Fruit fly (Drosophila melanogaster) whole organism, embryonic: ENCODE measurements around the gene Fbp1.

Experiments used
- Adf1 ChIP-seq: fragments of 200-800 bp; sonication (Bioruptor generic); IDR thresholded peaks from 2 replicates; pipeline ENCODE4 v1.3.6; 2022; ENCODE audit warnings: missing biosample characterization, missing genetic modification characterization
- Atf6 ChIP-seq: fragments of 200-800 bp; sonication (Bioruptor generic); IDR thresholded peaks from 2 replicates; pipeline ENCODE4 v1.3.6; 2022; ENCODE audit warnings: missing biosample characterization, missing genetic modification characterization
- CG10147 ChIP-seq: fragments of 200-800 bp; sonication (Bioruptor generic); optimal IDR thresholded peaks from 2 replicates; lab custom pipeline; 2019; ENCODE audit warnings: missing biosample characterization, mild to moderate bottlenecking, missing genetic modification characterization, moderate library complexity
- CG10431 ChIP-seq: fragments of 200-800 bp; sonication (Bioruptor generic); optimal IDR thresholded peaks from 3 replicates; lab custom pipeline; 2018; ENCODE audit warnings: missing biosample characterization, mild to moderate bottlenecking, missing genetic modification characterization
- CG10565 ChIP-seq: fragments of 200-800 bp; sonication (Bioruptor generic); optimal IDR thresholded peaks from 3 replicates; lab custom pipeline; 2016; ENCODE audit warnings: missing biosample characterization, mild to moderate bottlenecking, missing genetic modification characterization
- CG11398 ChIP-seq: fragments of 200-800 bp; sonication (Bioruptor generic); optimal IDR thresholded peaks from 2 replicates; lab custom pipeline; 2016; ENCODE audit warnings: missing biosample characterization, missing genetic modification characterization
- CG11560 ChIP-seq: fragments of 200-800 bp; sonication (Bioruptor generic); IDR thresholded peaks from 3 replicates; pipeline ENCODE4 v1.3.6; 2022; ENCODE audit warnings: missing biosample characterization, missing genetic modification characterization
- CG16813 ChIP-seq: fragments of 200-800 bp; sonication (Bioruptor generic); IDR thresholded peaks from 3 replicates; pipeline ENCODE4 v1.3.6; 2022; ENCODE audit warnings: missing biosample characterization, missing genetic modification characterization; ENCODE audit not compliant: partially characterized antibody
- CG16815 ChIP-seq: fragments of 200-800 bp; sonication (Bioruptor generic); optimal IDR thresholded peaks from 3 replicates; lab custom pipeline; 2017; ENCODE audit warnings: missing biosample characterization, mild to moderate bottlenecking, missing genetic modification characterization
- CG18262 ChIP-seq: fragments of 200-800 bp; optimal IDR thresholded peaks from 3 replicates; lab custom pipeline; 2019; ENCODE audit warnings: missing biosample characterization, mild to moderate bottlenecking, missing genetic modification characterization, moderate library complexity
- CG34224 ChIP-seq: fragments of 200-800 bp; sonication (Bioruptor generic); IDR thresholded peaks from 3 replicates; pipeline ENCODE4 v1.3.6; 2022; ENCODE audit warnings: missing biosample characterization, missing genetic modification characterization; ENCODE audit not compliant: partially characterized antibody
- CG34376 ChIP-seq: fragments of 200-800 bp; sonication (Bioruptor generic); optimal IDR thresholded peaks from 2 replicates; lab custom pipeline; 2018; ENCODE audit warnings: missing biosample characterization, mild to moderate bottlenecking, missing genetic modification characterization
- CG6765 ChIP-seq: fragments of 200-800 bp; sonication (Bioruptor generic); optimal IDR thresholded peaks from 3 replicates; lab custom pipeline; 2017; ENCODE audit warnings: missing biosample characterization, mild to moderate bottlenecking, missing genetic modification characterization
- CG7372 ChIP-seq: fragments of 200-800 bp; sonication (Bioruptor generic); IDR thresholded peaks from 2 replicates; pipeline ENCODE4 v1.3.6; 2022; ENCODE audit warnings: missing biosample characterization, missing genetic modification characterization
- CG7987 ChIP-seq: fragments of 200-800 bp; sonication (Bioruptor generic); optimal IDR thresholded peaks from 2 replicates; lab custom pipeline; 2018; ENCODE audit warnings: missing biosample characterization, mild to moderate bottlenecking, missing genetic modification characterization, moderate library complexity
- CG8765 ChIP-seq: fragments of 200-800 bp; sonication (Bioruptor generic); IDR thresholded peaks from 2 replicates; pipeline ENCODE4 v1.3.6; 2022; ENCODE audit warnings: missing biosample characterization, missing genetic modification characterization
- CTCF ChIP-seq: fragments of 200-800 bp; sonication (Bioruptor generic); optimal IDR thresholded peaks from 2 replicates; lab custom pipeline; 2017; ENCODE audit warnings: missing biosample characterization, mild to moderate bottlenecking, missing genetic modification characterization, moderate library complexity
- Camta ChIP-seq: fragments of 200-800 bp; sonication (Bioruptor generic); optimal IDR thresholded peaks from 2 replicates; lab custom pipeline; 2016; ENCODE audit warnings: missing biosample characterization, missing genetic modification characterization
- Dp ChIP-seq: fragments of 200-800 bp; sonication (Bioruptor generic); optimal IDR thresholded peaks from 2 replicates; lab custom pipeline; 2018; ENCODE audit warnings: missing biosample characterization, mild to moderate bottlenecking, missing genetic modification characterization, moderate library complexity
- Eip74EF ChIP-seq, 2 experiments: fragments of 200-800 bp in 1 of 2; fragments of >200 bp in 1 of 2; sonication (Bioruptor generic) in 1 of 2; optimal IDR thresholded peaks; 2 replicates each; lab custom pipeline; 2017 to 2019; ENCODE audit warnings: missing biosample characterization in 2 of 2, missing genetic modification characterization in 2 of 2, mild to moderate bottlenecking in 1 of 2, moderate library complexity in 1 of 2
- Fer3 ChIP-seq: fragments of 200-800 bp; sonication (Bioruptor generic); optimal IDR thresholded peaks from 2 replicates; lab custom pipeline; 2018; ENCODE audit warnings: missing biosample characterization, mild to moderate bottlenecking, missing genetic modification characterization, moderate library complexity
- Hmr ChIP-seq: fragments of 200-800 bp; sonication (Bioruptor generic); optimal IDR thresholded peaks from 3 replicates; lab custom pipeline; 2017; ENCODE audit warnings: mild to moderate bottlenecking, missing biosample characterization, missing genetic modification reagents, missing genetic modification characterization
- Hr51 ChIP-seq, 2 experiments: fragments of 200-800 bp; sonication (Bioruptor generic); optimal IDR thresholded peaks; 2 replicates in 1 of 2; 3 replicates in 1 of 2; lab custom pipeline; 2016 to 2018; ENCODE audit warnings: missing biosample characterization in 2 of 2, missing genetic modification characterization in 2 of 2, mild to moderate bottlenecking in 1 of 2, moderate library complexity in 1 of 2
- Kr ChIP-seq: fragments of 200-800 bp; sonication (Bioruptor generic); optimal IDR thresholded peaks from 2 replicates; lab custom pipeline; 2017; ENCODE audit warnings: missing biosample characterization, mild to moderate bottlenecking, missing genetic modification characterization
- Lhr ChIP-seq: fragments of 200-800 bp; sonication (Bioruptor generic); optimal IDR thresholded peaks from 3 replicates; lab custom pipeline; 2017; ENCODE audit warnings: mild to moderate bottlenecking, missing biosample characterization, missing genetic modification reagents, missing genetic modification characterization
- Pdp1 ChIP-seq, 2 experiments: fragments of 200-800 bp; sonication (Bioruptor generic); optimal IDR thresholded peaks; 3 replicates each; lab custom pipeline; 2016; ENCODE audit warnings: missing biosample characterization in 2 of 2, missing genetic modification characterization in 2 of 2, mild to moderate bottlenecking in 1 of 2, moderate library complexity in 1 of 2
- Spps ChIP-seq: fragments of 200-800 bp; sonication (Bioruptor generic); optimal IDR thresholded peaks from 2 replicates; lab custom pipeline; 2018; ENCODE audit warnings: missing biosample characterization, mild to moderate bottlenecking, missing genetic modification characterization
- YL-1 ChIP-seq: fragments of 200-800 bp; sonication (Bioruptor generic); optimal IDR thresholded peaks from 3 replicates; lab custom pipeline; 2017; ENCODE audit warnings: missing biosample characterization, mild to moderate bottlenecking, missing genetic modification characterization
- amos ChIP-seq: fragments of 200-800 bp; sonication (Bioruptor generic); IDR thresholded peaks from 2 replicates; pipeline ENCODE4 v1.3.6; 2022; ENCODE audit warnings: missing biosample characterization, missing genetic modification characterization; ENCODE audit not compliant: partially characterized antibody
- bab2 ChIP-seq: fragments of 200-800 bp; sonication (Bioruptor generic); optimal IDR thresholded peaks from 2 replicates; lab custom pipeline; 2016; ENCODE audit warnings: missing biosample characterization, missing genetic modification characterization
- bcd ChIP-seq: fragments of 200-800 bp; sonication (Bioruptor generic); optimal IDR thresholded peaks from 2 replicates; lab custom pipeline; 2017; ENCODE audit warnings: missing biosample characterization, mild to moderate bottlenecking, missing genetic modification characterization
- cato ChIP-seq: fragments of 200-800 bp; sonication (Bioruptor generic); optimal IDR thresholded peaks from 2 replicates; lab custom pipeline; 2016; ENCODE audit warnings: missing biosample characterization, missing genetic modification characterization, borderline replicate concordance
- caup ChIP-seq: fragments of 200-800 bp; sonication (Bioruptor generic); optimal IDR thresholded peaks from 3 replicates; lab custom pipeline; 2017; ENCODE audit warnings: missing biosample characterization, mild to moderate bottlenecking, missing genetic modification characterization, moderate library complexity; ENCODE audit not compliant: severe bottlenecking
- danr ChIP-seq: fragments of 200-800 bp; sonication (Bioruptor generic); IDR thresholded peaks from 2 replicates; pipeline ENCODE4 v1.3.6; 2022; ENCODE audit warnings: missing biosample characterization, missing genetic modification characterization
- dm ChIP-seq: fragments of 200-800 bp; sonication (Bioruptor generic); optimal IDR thresholded peaks from 3 replicates; lab custom pipeline; 2016; ENCODE audit warnings: missing biosample characterization, missing genetic modification characterization
- dmrt11E ChIP-seq: fragments of 200-800 bp; sonication (Bioruptor generic); optimal IDR thresholded peaks from 3 replicates; lab custom pipeline; 2018; ENCODE audit warnings: missing biosample characterization, mild to moderate bottlenecking, missing genetic modification characterization, moderate library complexity
- eve ChIP-seq, 2 experiments: fragments of >200 bp; optimal IDR thresholded peaks; 2 replicates each; lab custom pipeline; 2017; ENCODE audit warnings: missing biosample characterization in 2 of 2, missing genetic modification characterization in 2 of 2
- gce ChIP-seq: fragments of 200-800 bp; sonication (Bioruptor generic); IDR thresholded peaks from 3 replicates; pipeline ENCODE4 v1.3.6; 2022; ENCODE audit warnings: missing biosample characterization, missing genetic modification characterization
- gsb ChIP-seq: fragments of 200-800 bp; sonication (Bioruptor generic); IDR thresholded peaks from 2 replicates; pipeline ENCODE4 v1.3.6; 2022; ENCODE audit warnings: missing biosample characterization, missing genetic modification characterization
- gsb-n ChIP-seq: fragments of 200-800 bp; sonication (Bioruptor generic); optimal IDR thresholded peaks from 3 replicates; lab custom pipeline; 2018; ENCODE audit warnings: missing biosample characterization, mild to moderate bottlenecking, missing genetic modification characterization
- gt ChIP-seq: fragments of 200-800 bp; sonication (Bioruptor generic); IDR thresholded peaks from 2 replicates; pipeline ENCODE4 v1.3.6; 2022; ENCODE audit warnings: missing biosample characterization, missing genetic modification characterization
- lab ChIP-seq: fragments of 200-800 bp; sonication (Bioruptor generic); optimal IDR thresholded peaks from 3 replicates; lab custom pipeline; 2017; ENCODE audit warnings: missing biosample characterization, missing genetic modification characterization, mild to moderate bottlenecking, moderate library complexity, missing genetic modification reagents
- luna ChIP-seq: fragments of 200-800 bp; sonication (Bioruptor generic); optimal IDR thresholded peaks from 2 replicates; lab custom pipeline; 2016; ENCODE audit warnings: missing biosample characterization, missing genetic modification characterization
- odd ChIP-seq: fragments of 200-800 bp; sonication (Bioruptor generic); optimal IDR thresholded peaks from 2 replicates; lab custom pipeline; 2017; ENCODE audit warnings: missing biosample characterization, mild to moderate bottlenecking, missing genetic modification characterization
- run ChIP-seq: fragments of 200-800 bp; sonication (Bioruptor generic); optimal IDR thresholded peaks from 3 replicates; lab custom pipeline; 2018; ENCODE audit warnings: missing biosample characterization, mild to moderate bottlenecking, missing genetic modification characterization
- seq ChIP-seq: fragments of 200-800 bp; sonication (Bioruptor generic); IDR thresholded peaks from 2 replicates; pipeline ENCODE4 v1.3.6; 2022; ENCODE audit warnings: missing biosample characterization, missing genetic modification characterization
- tin ChIP-seq: fragments of 200-800 bp; sonication (Bioruptor generic); optimal IDR thresholded peaks from 3 replicates; lab custom pipeline; 2016; ENCODE audit warnings: missing biosample characterization, missing genetic modification characterization
- tio ChIP-seq: fragments of 200-800 bp; sonication (Bioruptor generic); optimal IDR thresholded peaks from 2 replicates; lab custom pipeline; 2017; ENCODE audit warnings: missing biosample characterization, missing genetic modification characterization, inconsistent platforms
- zfh1 ChIP-seq: fragments of 200-800 bp; sonication (Bioruptor generic); IDR thresholded peaks from 3 replicates; pipeline ENCODE4 v1.3.6; 2022; ENCODE audit warnings: missing biosample characterization, missing genetic modification characterization

The Fbp1 gene

dm6 chr3L:14053073-14053643 lies 44.7 kb downstream of the Fbp1 start, which contains the start of the genes CG13484 and Frl (continued):
- no peak for TF ChIP-seq gsb (GFP tag; lab: Robert Waterston, UW)
- TF ChIP-seq CG34224 (GFP tag; lab: Robert Waterston, UW): 0 out of 3 replicates have a peak, but pooled peaks have one; percentile 16
- TF ChIP-seq gt (GFP tag; lab: Robert Waterston, UW): no peak
- peak in 1 of 2 experiments; percentile 71 for TF ChIP-seq Pdp1 (GFP tag; optimal IDR thresholded peaks at IDR 0.05; lab: Kevin White, UChicago)
- TF ChIP-seq Spps (tag; lab: Kevin White, UChicago): no peak
- no peak for TF ChIP-seq Camta
- peak; percentile 14 for TF ChIP-seq caup (GFP tag; lab: Kevin White, UChicago)
- no peak for TF ChIP-seq CG16815 (GFP tag; lab: Kevin White, UChicago)
- TF ChIP-seq Lhr (GFP tag; lab: Kevin White, UChicago): peak; percentile 96
- TF ChIP-seq CTCF (GFP tag; lab: Kevin White, UChicago): no peak
- TF ChIP-seq CG10565 (GFP tag; lab: Kevin White, UChicago): no peak
- TF ChIP-seq CG7987 (GFP tag; lab: Kevin White, UChicago): peak; percentile 46
- TF ChIP-seq seq (GFP tag; lab: Robert Waterston, UW): no peak
- peak; percentile 58; the same call in 1 of the 2 replicates for TF ChIP-seq amos (GFP tag; lab: Robert Waterston, UW)
- no peak for TF ChIP-seq bab2
- TF ChIP-seq Adf1 (GFP tag; lab: Robert Waterston, UW): 0 out of 2 replicates have a peak, but pooled peaks have one; percentile 9
- TF ChIP-seq Fer3: no peak
- no peak for TF ChIP-seq CG10431 (GFP tag; lab: Kevin White, UChicago)
- no peak for TF ChIP-seq CG7372
- TF ChIP-seq CG16813 (GFP tag; lab: Robert Waterston, UW): peak; percentile 46; the same call in 1 of the 3 replicates
- peak; percentile 67 for TF ChIP-seq Dp
- TF ChIP-seq Hr51 (GFP tag; optimal IDR thresholded peaks at IDR 0.05; lab: Kevin White, UChicago): peak in 1 of 2 experiments; percentile 16
- no peak for TF ChIP-seq CG8765 (GFP tag; lab: Robert Waterston, UW)
- no peak for TF ChIP-seq Kr (GFP tag; lab: Kevin White, UChicago)
- peak; percentile 70 for TF ChIP-seq dm
- no peak for TF ChIP-seq CG6765 (GFP tag; lab: Kevin White, UChicago)
- no peak for TF ChIP-seq tio (GFP tag; lab: Kevin White, UChicago)
- peak; percentile 13 for TF ChIP-seq dmrt11E (tag; lab: Kevin White, UChicago)
- peak; percentile 56 for TF ChIP-seq lab (GFP tag; lab: Kevin White, UChicago)
- peak; percentile 20 for TF ChIP-seq CG18262 (tag; lab: Kevin White, UChicago)
- peak; percentile 75 for TF ChIP-seq Hmr
- TF ChIP-seq Eip74EF (GFP tag; optimal IDR thresholded peaks at IDR 0.05; lab: Kevin White, UChicago): no peak
- TF ChIP-seq CG11398: peak; percentile 35
- no peak for TF ChIP-seq eve (GFP tag; optimal IDR thresholded peaks at IDR 0.05; lab: Kevin White, UChicago)
- no peak for TF ChIP-seq danr
- no peak for TF ChIP-seq luna (GFP tag; lab: Kevin White, UChicago)
- TF ChIP-seq cato (GFP tag; lab: Kevin White, UChicago): no peak
- no peak for TF ChIP-seq Atf6 (GFP tag; lab: Robert Waterston, UW)
- peak; percentile 51 for TF ChIP-seq gsb-n (tag; lab: Kevin White, UChicago)
- peak; percentile 48 for TF ChIP-seq CG34376 (GFP tag; lab: Kevin White, UChicago)
- peak; percentile 39 for TF ChIP-seq CG10147
- no peak for TF ChIP-seq gce (GFP tag; lab: Robert Waterston, UW)
- peak; percentile 53; the same call in 1 of the 3 replicates for TF ChIP-seq zfh1 (GFP tag; lab: Robert Waterston, UW)
- TF ChIP-seq bcd (GFP tag; lab: Kevin White, UChicago): peak; percentile 24
- TF ChIP-seq YL-1: peak; percentile 89
- TF ChIP-seq CG11560 (tag; lab: Robert Waterston, UW): no peak; the same call in 2 of the 3 replicates
- TF ChIP-seq odd (GFP tag; lab: Kevin White, UChicago): peak; percentile 16
- TF ChIP-seq tin: no peak
- peak; percentile 1 for TF ChIP-seq run
